Worm (Caenorhabditis elegans) whole organism, L1 larva: ENCODE data around the gene Y53G8AR.1.
A peak's percentile ranks its signal among the peaks of the same experiment; 100 is the strongest.

Experiments used
- C16A3.4 ChIP-seq: fragments of 150-350 bp; optimal IDR thresholded peaks from 2 replicates; lab custom pipeline; 2014; ENCODE audit warnings: missing biosample characterization, missing genetic modification characterization
- ama-1 ChIP-seq: fragments of 150-350 bp; optimal IDR thresholded peaks from 2 replicates; lab custom pipeline; 2014
- blmp-1 ChIP-seq: fragments of 150-350 bp; optimal IDR thresholded peaks from 2 replicates; lab custom pipeline; 2014; ENCODE audit warnings: missing biosample characterization, missing genetic modification characterization
- ceh-8 ChIP-seq: fragments of 200-800 bp; sonication (Bioruptor generic); optimal IDR thresholded peaks from 2 replicates; lab custom pipeline; 2018; ENCODE audit warnings: mild to moderate bottlenecking, missing genetic modification characterization, moderate library complexity, missing compliant biosample characterization
- ceh-82 ChIP-seq, 3 experiments: fragments of 150-350 bp in 1 of 3; sonication (generic microtip) in 2 of 3; optimal IDR thresholded peaks; 2 replicates each; lab custom pipeline; 2014 to 2017; ENCODE audit warnings: missing biosample characterization in 3 of 3, missing genetic modification characterization in 3 of 3
- efl-1 ChIP-seq, 4 experiments: fragments of 150-350 bp; optimal IDR thresholded peaks in 3 of 4; peaks in 1 of 4; 1 replicate in 1 of 4; 2 replicates in 3 of 4; lab custom pipeline; 2014; ENCODE audit warnings: missing biosample characterization in 2 of 4, missing genetic modification characterization in 2 of 4, missing genetic modification reagents in 2 of 4
- elt-2 ChIP-seq: sonication (generic microtip); optimal IDR thresholded peaks from 2 replicates; lab custom pipeline; 2016; ENCODE audit warnings: missing genetic modification characterization, mild to moderate bottlenecking, inconsistent platforms, missing compliant biosample characterization, missing genetic modification reagents
- elt-3 ChIP-seq, 6 experiments: fragments of 150-350 bp in 1 of 6; sonication (generic microtip); optimal IDR thresholded peaks; 2 replicates each; lab custom pipeline; 2017 to 2018; ENCODE audit warnings: missing biosample characterization in 6 of 6, missing genetic modification characterization in 6 of 6, inconsistent platforms in 1 of 6
- fkh-4 ChIP-seq: sonication (generic microtip); optimal IDR thresholded peaks from 2 replicates; lab custom pipeline; 2016; ENCODE audit warnings: missing compliant biosample characterization, missing genetic modification characterization, borderline replicate concordance
- fkh-8 ChIP-seq: sonication (generic microtip); optimal IDR thresholded peaks from 2 replicates; lab custom pipeline; 2016; ENCODE audit warnings: mild to moderate bottlenecking, missing genetic modification characterization, missing compliant biosample characterization
- grh-1 ChIP-seq: fragments of 200-800 bp; sonication (Bioruptor generic); IDR thresholded peaks from 2 replicates; pipeline ENCODE4 v1.3.6; 2022; ENCODE audit warnings: missing genetic modification reagents, missing genetic modification characterization, missing compliant biosample characterization
- hlh-4 ChIP-seq: sonication (generic microtip); optimal IDR thresholded peaks from 2 replicates; lab custom pipeline; 2016; ENCODE audit warnings: mild to moderate bottlenecking, missing genetic modification characterization, missing compliant biosample characterization
- isw-1 ChIP-seq: fragments of 200-800 bp; sonication (Bioruptor generic); IDR thresholded peaks from 2 replicates; pipeline ENCODE4 v1.3.6; 2022; ENCODE audit warnings: missing genetic modification characterization, missing compliant biosample characterization
- lin-13 ChIP-seq: fragments of 150-350 bp; optimal IDR thresholded peaks from 2 replicates; lab custom pipeline; 2014; ENCODE audit warnings: missing biosample characterization, missing genetic modification reagents, missing genetic modification characterization
- lin-14 ChIP-seq: fragments of 200-800 bp; sonication (Bioruptor generic); optimal IDR thresholded peaks from 2 replicates; lab custom pipeline; 2018; ENCODE audit warnings: mild to moderate bottlenecking, missing genetic modification characterization, moderate library complexity, missing compliant biosample characterization
- lin-15B ChIP-seq: fragments of 150-350 bp; sonication (generic microtip); optimal IDR thresholded peaks from 3 replicates; lab custom pipeline; 2014; ENCODE audit warnings: missing biosample characterization, missing genetic modification characterization
- lin-39 ChIP-seq: fragments of 150-350 bp; optimal IDR thresholded peaks from 2 replicates; lab custom pipeline; 2014; ENCODE audit warnings: missing biosample characterization, missing genetic modification reagents, missing genetic modification characterization
- mab-9 ChIP-seq: fragments of 200-800 bp; sonication (Bioruptor generic); IDR thresholded peaks from 2 replicates; pipeline ENCODE4 v1.3.6; 2022; ENCODE audit warnings: missing genetic modification reagents, missing genetic modification characterization, missing compliant biosample characterization
- nhr-19 ChIP-seq: fragments of 200-800 bp; sonication (Bioruptor generic); conservative IDR thresholded peaks from 2 replicates; pipeline ENCODE4 v1.3.6; 2022; ENCODE audit warnings: missing genetic modification characterization, missing compliant biosample characterization
- nhr-20 ChIP-seq: sonication (generic microtip); optimal IDR thresholded peaks from 2 replicates; lab custom pipeline; 2016; ENCODE audit warnings: mild to moderate bottlenecking, missing genetic modification characterization, missing compliant biosample characterization
- nhr-71 ChIP-seq: sonication (generic microtip); optimal IDR thresholded peaks from 2 replicates; lab custom pipeline; 2016; ENCODE audit warnings: mild to moderate bottlenecking, missing genetic modification characterization, moderate library complexity, missing compliant biosample characterization
- nhr-85 ChIP-seq: sonication (generic microtip); peaks from one replicate; lab custom pipeline; 2016; ENCODE audit warnings: missing genetic modification characterization, inconsistent platforms, missing compliant biosample characterization
- pqm-1 ChIP-seq: sonication (generic microtip); optimal IDR thresholded peaks from 3 replicates; lab custom pipeline; 2017; ENCODE audit warnings: missing biosample characterization, missing genetic modification characterization
- rnt-1 ChIP-seq: sonication (generic microtip); optimal IDR thresholded peaks from 2 replicates; lab custom pipeline; 2016; ENCODE audit warnings: mild to moderate bottlenecking, missing genetic modification characterization, moderate library complexity, missing compliant biosample characterization
- skn-1 ChIP-seq: fragments of 150-350 bp; optimal IDR thresholded peaks from 2 replicates; lab custom pipeline; 2014; ENCODE audit warnings: missing biosample characterization, missing genetic modification characterization
- snpc-4 ChIP-seq: fragments of 150-350 bp; optimal IDR thresholded peaks from 2 replicates; lab custom pipeline; 2014; ENCODE audit warnings: missing biosample characterization, missing genetic modification characterization
- snu-23 ChIP-seq: sonication (generic microtip); optimal IDR thresholded peaks from 2 replicates; lab custom pipeline; 2016; ENCODE audit warnings: missing genetic modification characterization, missing compliant biosample characterization
- sox-4 ChIP-seq: sonication (generic microtip); optimal IDR thresholded peaks from 2 replicates; lab custom pipeline; 2016; ENCODE audit warnings: missing genetic modification characterization, missing compliant biosample characterization
- sup-37 ChIP-seq: fragments of 200-800 bp; sonication (Bioruptor generic); optimal IDR thresholded peaks from 2 replicates; lab custom pipeline; 2018; ENCODE audit warnings: mild to moderate bottlenecking, missing genetic modification characterization, missing compliant biosample characterization
- tbx-2 ChIP-seq: sonication (generic microtip); optimal IDR thresholded peaks from 2 replicates; lab custom pipeline; 2016; ENCODE audit warnings: missing genetic modification characterization, missing compliant biosample characterization
- tlp-1 ChIP-seq: fragments of 150-350 bp; optimal IDR thresholded peaks from 2 replicates; lab custom pipeline; 2014; ENCODE audit warnings: missing biosample characterization, missing genetic modification characterization
- unc-30 ChIP-seq: sonication (generic microtip); optimal IDR thresholded peaks from 2 replicates; lab custom pipeline; 2017; ENCODE audit warnings: missing biosample characterization, missing genetic modification characterization
- unc-98 ChIP-seq: fragments of 200-800 bp; sonication (Bioruptor generic); IDR thresholded peaks from 2 replicates; pipeline ENCODE4 v1.3.6; 2022; ENCODE audit warnings: missing genetic modification characterization, missing compliant biosample characterization
- vab-15 ChIP-seq: sonication (generic microtip); optimal IDR thresholded peaks from 2 replicates; lab custom pipeline; 2017; ENCODE audit warnings: missing genotype, mild to moderate bottlenecking, missing genetic modification characterization, missing compliant biosample characterization

Gene Y53G8AR.1

ce11 chrIII:3370054-3370453 is 37.2 kb downstream of the Y53G8AR.1 start, which contains the start of gene prk-2:
TSS of gene prk-2 (minus strand) at chrIII:3370209.
- TF ChIP-seq unc-30 (tag; lab: Kevin White, UChicago) (no peak), C16A3.4 (tag; lab: Kevin White, UChicago) (no peak), nhr-71 (tag; lab: Kevin White, UChicago) (peak; percentile 6), pqm-1 (peak; percentile 99), tlp-1 (tag; lab: Kevin White, UChicago) (peak; percentile 76), hlh-4 (tag; lab: Kevin White, UChicago) (no peak), fkh-8 (tag; lab: Kevin White, UChicago) (no peak), snu-23 (GFP tag; lab: Kevin White, UChicago) (no peak), elt-2 (tag; lab: Kevin White, UChicago) (peak; percentile 99), ama-1 (lab: Kevin White, UChicago) (no peak), nhr-20 (tag; lab: Kevin White, UChicago) (peak; percentile 29), lin-14 (peak; percentile 10), ceh-82 (tag; optimal IDR thresholded peaks at IDR 0.05; lab: Kevin White, UChicago) (no peak), isw-1 (GFP tag; lab: Robert Waterston, UW) (no peak), grh-1 (GFP tag; lab: Robert Waterston, UW) (no peak), blmp-1 (tag; lab: Kevin White, UChicago) (peak; percentile 21), fkh-4 (tag; lab: Kevin White, UChicago) (no peak)

ce11 chrIII:3370770-3371169 is 37.9 kb downstream of the Y53G8AR.1 start:
- peak; percentile 48 for TF ChIP-seq elt-2 (tag; lab: Kevin White, UChicago)
- TF ChIP-seq mab-9 = no peak

ce11 chrIII:3372278-3372677 is 39.4 kb downstream of the Y53G8AR.1 start:
- TF ChIP-seq lin-39 (tag; lab: Kevin White, UChicago) = no peak
- TF ChIP-seq nhr-85 (tag; lab: Kevin White, UChicago) = peak; percentile 51

- TF ChIP-seq ceh-82 (tag; optimal IDR thresholded peaks at IDR 0.05; lab: Kevin White, UChicago) (no peak), efl-1 (optimal IDR thresholded peaks at IDR 0.05; lab: Kevin White, UChicago) (no peak), efl-1 (GFP tag; optimal IDR thresholded peaks at IDR 0.05 in 1 of 2; lab: Kevin White, UChicago) (peak in 1 of 2 experiments; percentile 80)
Observed at ce11 chrIII:3377134-3377533, 44.3 kb downstream of the Y53G8AR.1 start.

- TF ChIP-seq snu-23 (GFP tag; lab: Kevin White, UChicago) = peak; percentile 38
- TF ChIP-seq nhr-19 (GFP tag; lab: Robert Waterston, UW) = peak; percentile 27
- TF ChIP-seq sup-37 (GFP tag; lab: Kevin White, UChicago) = no peak
- TF ChIP-seq pqm-1 = no peak
- TF ChIP-seq nhr-71 (tag; lab: Kevin White, UChicago) = peak; percentile 33
- TF ChIP-seq lin-15B (tag; lab: Kevin White, UChicago) = no peak
- TF ChIP-seq nhr-85 (tag; lab: Kevin White, UChicago) = peak; percentile 23
- TF ChIP-seq skn-1 (tag; lab: Kevin White, UChicago) = no peak
- TF ChIP-seq nhr-20 (tag; lab: Kevin White, UChicago) = peak; percentile 23
- TF ChIP-seq sox-4 (tag; lab: Kevin White, UChicago) = no peak
- peak; percentile 94 for TF ChIP-seq snpc-4 (tag; lab: Kevin White, UChicago)
- peak; percentile 26 for TF ChIP-seq lin-14
- peak; percentile 84 for TF ChIP-seq lin-13 (GFP tag; lab: Kevin White, UChicago)
- TF ChIP-seq elt-3 (tag; optimal IDR thresholded peaks at IDR 0.05; lab: Kevin White, UChicago) = peak in 5 of 6 experiments; percentile 54 to 89 (median 74)
- TF ChIP-seq blmp-1 (tag; lab: Kevin White, UChicago) = peak; percentile 27
Observed at ce11 chrIII:3377700-3378099, 44.9 kb downstream of the Y53G8AR.1 start.

- TF ChIP-seq vab-15 (tag; lab: Kevin White, UChicago) (no peak), ceh-8 (no peak), lin-14 (peak; percentile 44), snpc-4 (tag; lab: Kevin White, UChicago) (no peak), tbx-2 (tag; lab: Kevin White, UChicago) (peak; percentile 19), rnt-1 (tag; lab: Kevin White, UChicago) (no peak), unc-98 (GFP tag; lab: Robert Waterston, UW) (no peak)
- TF ChIP-seq, all 84 proteins: peak for 2
Observed at ce11 chrIII:3381866-3382265, 49.0 kb downstream of the Y53G8AR.1 start.
